Worm (Caenorhabditis elegans) whole organism, L4 larva: ENCODE measurements around the gene F49F1.10.

ENCODE experiments used
- ces-1 ChIP-seq: fragments of 150-350 bp; sonication (generic microtip); optimal IDR thresholded peaks from 4 replicates; lab custom pipeline; 2014; ENCODE audit warnings: missing biosample characterization, missing genetic modification reagents, missing genetic modification characterization
- ctbp-1 ChIP-seq: fragments of 200-800 bp; sonication (Bioruptor generic); IDR thresholded peaks from 2 replicates; pipeline ENCODE4 v1.3.6; 2022; ENCODE audit warnings: missing genetic modification reagents, missing genetic modification characterization, missing compliant biosample characterization
- lir-3 ChIP-seq: sonication (generic microtip); optimal IDR thresholded peaks from 2 replicates; lab custom pipeline; 2016; ENCODE audit warnings: mild to moderate bottlenecking, missing genetic modification characterization, missing compliant biosample characterization
- mdl-1 ChIP-seq, 2 experiments: fragments of 150-350 bp in 1 of 2; sonication (generic microtip) in 1 of 2; optimal IDR thresholded peaks; 2 replicates each; lab custom pipeline; 2014 to 2017; ENCODE audit warnings: missing biosample characterization in 2 of 2, missing genetic modification characterization in 2 of 2
- snpc-4 ChIP-seq: fragments of 150-350 bp; optimal IDR thresholded peaks from 2 replicates; lab custom pipeline; 2014; ENCODE audit warnings: missing biosample characterization, missing genetic modification characterization

- TF ChIP-seq ces-1 (GFP tag; lab: Kevin White, UChicago) (no peak), mdl-1 (tag; optimal IDR thresholded peaks at IDR 0.05; lab: Kevin White, UChicago) (no peak), lir-3 (tag; lab: Kevin White, UChicago) (no peak), snpc-4 (tag; lab: Kevin White, UChicago) (no peak), ctbp-1 (GFP tag; lab: Robert Waterston, UW) (no peak)
Measured at ce11 chrIV:4171531-4172163, 32.7 kb upstream of the F49F1.10 start, which contains the start of the genes K08D10.13 and rnp-2.
